Worm (Caenorhabditis elegans) whole organism, young adult: ENCODE results near the gene C16C10.4.

Experiments used
- B0035.1 ChIP-seq: sonication (generic microtip); optimal IDR thresholded peaks from 2 replicates; lab custom pipeline; 2016; ENCODE audit warnings: missing genetic modification characterization, mild to moderate bottlenecking, missing compliant biosample characterization, missing genotype, missing genetic modification reagents
- C17E4.6 ChIP-seq: fragments of 200-800 bp; sonication (Bioruptor generic); IDR thresholded peaks from 2 replicates; pipeline ENCODE4 v1.3.6; 2022; ENCODE audit warnings: missing genetic modification reagents, missing genetic modification characterization, missing compliant biosample characterization
- D2030.7 ChIP-seq: fragments of 200-800 bp; sonication (Bioruptor generic); IDR thresholded peaks from 2 replicates; pipeline ENCODE4 v1.3.6; 2022; ENCODE audit warnings: missing genetic modification reagents, missing genetic modification characterization, missing compliant biosample characterization
- F10E7.11 ChIP-seq: sonication (generic microtip); optimal IDR thresholded peaks from 2 replicates; lab custom pipeline; 2017; ENCODE audit warnings: mild to moderate bottlenecking, missing genetic modification characterization, moderate library complexity, missing compliant biosample characterization
- F33H1.4 ChIP-seq: fragments of 200-800 bp; sonication (Bioruptor generic); IDR thresholded peaks from 2 replicates; pipeline ENCODE4 v1.3.6; 2022; ENCODE audit warnings: missing genetic modification reagents, missing genetic modification characterization, missing compliant biosample characterization
- F39B2.1 ChIP-seq: fragments of 200-800 bp; sonication (Bioruptor generic); IDR thresholded peaks from 2 replicates; pipeline ENCODE4 v1.3.6; 2022; ENCODE audit warnings: missing genetic modification reagents, missing genetic modification characterization, missing compliant biosample characterization
- F55B11.4 ChIP-seq: sonication (generic microtip); optimal IDR thresholded peaks from 2 replicates; lab custom pipeline; 2016; ENCODE audit warnings: missing compliant biosample characterization, missing genetic modification characterization, borderline replicate concordance; ENCODE audit not compliant: insufficient read depth
- F57A8.1 ChIP-seq: fragments of 200-800 bp; sonication (Bioruptor generic); optimal IDR thresholded peaks from 2 replicates; lab custom pipeline; 2018; ENCODE audit warnings: mild to moderate bottlenecking, missing genetic modification characterization, moderate library complexity, missing compliant biosample characterization
- K12H6.12 ChIP-seq: fragments of 200-800 bp; sonication (Bioruptor generic); optimal IDR thresholded peaks from 2 replicates; lab custom pipeline; 2018; ENCODE audit warnings: mild to moderate bottlenecking, missing genetic modification characterization, missing compliant biosample characterization
- T26A5.8 ChIP-seq: sonication (generic microtip); optimal IDR thresholded peaks from 2 replicates; lab custom pipeline; 2016; ENCODE audit warnings: missing genetic modification characterization, missing compliant biosample characterization
- Y53G8AR.9 ChIP-seq: fragments of 200-800 bp; sonication (Bioruptor generic); conservative IDR thresholded peaks from 2 replicates; pipeline ENCODE4 v1.3.6; 2022; ENCODE audit warnings: missing genetic modification reagents, missing genetic modification characterization, missing compliant biosample characterization
- Y79H2A.3 ChIP-seq: fragments of 200-800 bp; sonication (Bioruptor generic); conservative IDR thresholded peaks from 2 replicates; pipeline ENCODE4 v1.3.6; 2022; ENCODE audit warnings: missing genetic modification reagents, missing genetic modification characterization, missing compliant biosample characterization
- ZK185.1 ChIP-seq: sonication (generic microtip); optimal IDR thresholded peaks from 2 replicates; lab custom pipeline; 2016; ENCODE audit warnings: mild to moderate bottlenecking, missing genetic modification characterization, missing compliant biosample characterization; ENCODE audit not compliant: poor library complexity, severe bottlenecking
- athp-1 ChIP-seq: sonication (generic microtip); optimal IDR thresholded peaks from 2 replicates; lab custom pipeline; 2017; ENCODE audit warnings: mild to moderate bottlenecking, missing genetic modification characterization, missing compliant biosample characterization
- attf-3 ChIP-seq: fragments of 200-800 bp; sonication (Bioruptor generic); conservative IDR thresholded peaks from 2 replicates; pipeline ENCODE4 v1.3.6; 2022; ENCODE audit warnings: missing genetic modification reagents, missing genetic modification characterization, missing compliant biosample characterization
- attf-5 ChIP-seq: fragments of 200-800 bp; sonication (Bioruptor generic); optimal IDR thresholded peaks from 2 replicates; lab custom pipeline; 2018; ENCODE audit warnings: mild to moderate bottlenecking, missing genetic modification characterization, missing compliant biosample characterization
- bed-2 ChIP-seq: fragments of 200-800 bp; sonication (Bioruptor generic); IDR thresholded peaks from 2 replicates; pipeline ENCODE4 v1.3.6; 2022; ENCODE audit warnings: missing genetic modification reagents, missing genetic modification characterization, missing compliant biosample characterization
- cebp-2 ChIP-seq: fragments of 200-800 bp; sonication (Bioruptor generic); IDR thresholded peaks from 2 replicates; pipeline ENCODE4 v1.3.6; 2022; ENCODE audit warnings: missing genetic modification characterization, missing compliant biosample characterization
- ceh-100 ChIP-seq: fragments of 200-800 bp; sonication (Bioruptor generic); IDR thresholded peaks from 2 replicates; pipeline ENCODE4 v1.3.6; 2022; ENCODE audit warnings: missing genetic modification reagents, missing genetic modification characterization, missing compliant biosample characterization
- ceh-27 ChIP-seq: fragments of 200-800 bp; sonication (Bioruptor generic); optimal IDR thresholded peaks from 2 replicates; lab custom pipeline; 2018; ENCODE audit warnings: mild to moderate bottlenecking, missing genetic modification characterization, moderate library complexity, missing compliant biosample characterization
- ceh-40 ChIP-seq: fragments of 200-800 bp; sonication (Bioruptor generic); IDR thresholded peaks from 2 replicates; pipeline ENCODE4 v1.3.6; 2022; ENCODE audit warnings: missing genetic modification characterization, missing compliant biosample characterization
- ceh-58 ChIP-seq: fragments of 200-800 bp; sonication (Bioruptor generic); IDR thresholded peaks from 2 replicates; pipeline ENCODE4 v1.3.6; 2022; ENCODE audit warnings: missing genetic modification characterization, missing compliant biosample characterization
- dpff-1 ChIP-seq: sonication (generic microtip); optimal IDR thresholded peaks from 2 replicates; lab custom pipeline; 2017; ENCODE audit warnings: mild to moderate bottlenecking, missing genetic modification characterization, missing compliant biosample characterization
- egl-18 ChIP-seq: fragments of 200-800 bp; sonication (Bioruptor generic); IDR thresholded peaks from 2 replicates; pipeline ENCODE4 v1.3.6; 2022; ENCODE audit warnings: missing genetic modification reagents, missing genetic modification characterization, missing compliant biosample characterization
- ekl-4 ChIP-seq: fragments of 200-800 bp; sonication (Bioruptor generic); IDR thresholded peaks from 2 replicates; pipeline ENCODE4 v1.3.6; 2022; ENCODE audit warnings: missing genetic modification reagents, missing genetic modification characterization, missing compliant biosample characterization
- ets-4 ChIP-seq: fragments of 200-800 bp; sonication (Bioruptor generic); optimal IDR thresholded peaks from 2 replicates; lab custom pipeline; 2018; ENCODE audit warnings: mild to moderate bottlenecking, missing genetic modification characterization, missing compliant biosample characterization
- let-607 ChIP-seq, 2 experiments: fragments of 200-800 bp in 1 of 2; sonication (Bioruptor generic) in 1 of 2; sonication (generic microtip) in 1 of 2; optimal IDR thresholded peaks; 2 replicates each; lab custom pipeline; 2016 to 2018; ENCODE audit warnings: mild to moderate bottlenecking in 2 of 2, missing compliant biosample characterization in 2 of 2, missing genetic modification characterization in 2 of 2, moderate library complexity in 2 of 2, missing genotype in 1 of 2
- lin-54 ChIP-seq: fragments of 200-800 bp; sonication (Bioruptor generic); optimal IDR thresholded peaks from 2 replicates; lab custom pipeline; 2018; ENCODE audit warnings: mild to moderate bottlenecking, missing genetic modification characterization, missing compliant biosample characterization
- lsy-27 ChIP-seq: sonication (generic microtip); optimal IDR thresholded peaks from 2 replicates; lab custom pipeline; 2017; ENCODE audit warnings: missing genetic modification characterization, mild to moderate bottlenecking, missing compliant biosample characterization, antibody characterized with exemption, missing genotype, borderline replicate concordance; ENCODE audit not compliant: insufficient read depth
- madf-8 ChIP-seq: fragments of 200-800 bp; sonication (Bioruptor generic); conservative IDR thresholded peaks from 2 replicates; pipeline ENCODE4 v1.3.6; 2022; ENCODE audit warnings: missing genetic modification reagents, missing genetic modification characterization, missing compliant biosample characterization
- mcd-1 ChIP-seq: fragments of 200-800 bp; sonication (Bioruptor generic); IDR thresholded peaks from 2 replicates; pipeline ENCODE4 v1.3.6; 2022; ENCODE audit warnings: missing genetic modification reagents, missing genetic modification characterization, missing compliant biosample characterization
- mel-28 ChIP-seq: sonication (generic microtip); optimal IDR thresholded peaks from 2 replicates; lab custom pipeline; 2016; ENCODE audit warnings: borderline replicate concordance, mild to moderate bottlenecking, missing genetic modification characterization, missing compliant biosample characterization
- mxl-1 ChIP-seq: sonication (generic microtip); optimal IDR thresholded peaks from 2 replicates; lab custom pipeline; 2016; ENCODE audit warnings: missing genetic modification characterization, missing compliant biosample characterization
- nfya-2 ChIP-seq: fragments of 200-800 bp; sonication (Bioruptor generic); IDR thresholded peaks from 2 replicates; pipeline ENCODE4 v1.3.6; 2022; ENCODE audit warnings: missing genetic modification reagents, missing genetic modification characterization, missing compliant biosample characterization
- nfyb-1 ChIP-seq: fragments of 200-800 bp; sonication (Bioruptor generic); IDR thresholded peaks from 2 replicates; pipeline ENCODE4 v1.3.6; 2022; ENCODE audit warnings: missing genetic modification reagents, missing genetic modification characterization, missing compliant biosample characterization
- nhr-27 ChIP-seq: fragments of 200-800 bp; sonication (Bioruptor generic); optimal IDR thresholded peaks from 2 replicates; lab custom pipeline; 2018; ENCODE audit warnings: mild to moderate bottlenecking, missing genetic modification characterization, moderate library complexity, missing compliant biosample characterization
- nhr-80 ChIP-seq: sonication (generic microtip); optimal IDR thresholded peaks from 2 replicates; lab custom pipeline; 2016; ENCODE audit warnings: missing genetic modification characterization, missing compliant biosample characterization
- nhr-90 ChIP-seq: sonication (generic microtip); optimal IDR thresholded peaks from 2 replicates; lab custom pipeline; 2016; ENCODE audit warnings: missing genotype, mild to moderate bottlenecking, missing genetic modification characterization, missing compliant biosample characterization
- pbrm-1 ChIP-seq: fragments of 200-800 bp; sonication (Bioruptor generic); IDR thresholded peaks from 2 replicates; pipeline ENCODE4 v1.3.6; 2022; ENCODE audit warnings: missing genetic modification reagents, missing genetic modification characterization, missing compliant biosample characterization
- rcor-1 ChIP-seq: fragments of 200-800 bp; sonication (Bioruptor generic); IDR thresholded peaks from 2 replicates; pipeline ENCODE4 v1.3.6; 2022; ENCODE audit warnings: missing genetic modification reagents, missing genetic modification characterization, missing compliant biosample characterization
- snpc-1.1 ChIP-seq: sonication (generic microtip); optimal IDR thresholded peaks from 2 replicates; lab custom pipeline; 2017; ENCODE audit warnings: missing genetic modification characterization, mild to moderate bottlenecking, missing compliant biosample characterization, antibody characterized with exemption, moderate library complexity, missing genotype, missing genetic modification reagents; ENCODE audit not compliant: insufficient read depth
- snpc-1.3 ChIP-seq: sonication (generic microtip); optimal IDR thresholded peaks from 2 replicates; lab custom pipeline; 2017; ENCODE audit warnings: missing genetic modification characterization, mild to moderate bottlenecking, missing compliant biosample characterization, antibody characterized with exemption, moderate library complexity, missing genotype, missing genetic modification reagents; ENCODE audit not compliant: insufficient read depth
- sptf-2 ChIP-seq: fragments of 200-800 bp; sonication (Bioruptor generic); optimal IDR thresholded peaks from 2 replicates; lab custom pipeline; 2018; ENCODE audit warnings: mild to moderate bottlenecking, missing genetic modification characterization, missing compliant biosample characterization
- tlf-1 ChIP-seq: fragments of 200-800 bp; sonication (Bioruptor generic); optimal IDR thresholded peaks from 2 replicates; lab custom pipeline; 2018; ENCODE audit warnings: mild to moderate bottlenecking, missing genetic modification characterization, missing compliant biosample characterization
- unc-62 ChIP-seq: fragments of 150-350 bp; optimal IDR thresholded peaks from 2 replicates; lab custom pipeline; 2014; ENCODE audit warnings: missing biosample characterization, missing genetic modification reagents, missing genetic modification characterization
- zfh-2 ChIP-seq: fragments of 200-800 bp; sonication (Bioruptor generic); conservative IDR thresholded peaks from 2 replicates; pipeline ENCODE4 v1.3.6; 2022; ENCODE audit warnings: missing genetic modification reagents, missing genetic modification characterization, missing compliant biosample characterization
- ztf-18 ChIP-seq: sonication (generic microtip); optimal IDR thresholded peaks from 2 replicates; lab custom pipeline; 2016; ENCODE audit warnings: missing genotype, mild to moderate bottlenecking, missing genetic modification characterization, missing compliant biosample characterization
- ztf-6 ChIP-seq: fragments of 200-800 bp; sonication (Bioruptor generic); IDR thresholded peaks from 2 replicates; pipeline ENCODE4 v1.3.6; 2022; ENCODE audit warnings: missing genetic modification reagents, missing genetic modification characterization, missing compliant biosample characterization

C16C10.4 gene

ce11 chrIII:4176109-4176596 is 5.0 kb downstream of the C16C10.4 start, which contains the start of the genes hrde-1 and C16C10.13 (continued):
- TF ChIP-seq cebp-2 (no peak), mel-28 (no peak), mxl-1 (tag; lab: Kevin White, UChicago) (no peak), nhr-90 (tag; lab: Kevin White, UChicago) (no peak), F39B2.1 (GFP tag; lab: Robert Waterston, UW) (no peak), snpc-1.3 (tag; lab: Kevin White, UChicago) (peak; percentile 82), unc-62 (GFP tag; lab: Kevin White, UChicago) (no peak), ceh-58 (GFP tag; lab: Robert Waterston, UW) (no peak), egl-18 (GFP tag; lab: Robert Waterston, UW) (no peak), ZK185.1 (no peak), tlf-1 (peak; percentile 79), bed-2 (GFP tag; lab: Robert Waterston, UW) (no peak), mcd-1 (GFP tag; lab: Robert Waterston, UW) (peak; percentile 89), ekl-4 (GFP tag; lab: Robert Waterston, UW) (peak; percentile 65; the same call in 1 of the 2 replicates), nfyb-1 (GFP tag; lab: Robert Waterston, UW) (no peak), attf-5 (GFP tag; lab: Kevin White, UChicago) (no peak), F55B11.4 (tag; lab: Kevin White, UChicago) (no peak), T26A5.8 (tag; lab: Kevin White, UChicago) (no peak), B0035.1 (tag; lab: Kevin White, UChicago) (no peak), K12H6.12 (no peak), athp-1 (tag; lab: Kevin White, UChicago) (peak; percentile 70), snpc-1.1 (tag; lab: Kevin White, UChicago) (peak; percentile 43), rcor-1 (GFP tag; lab: Robert Waterston, UW) (peak; percentile 80), ceh-40 (GFP tag; lab: Robert Waterston, UW) (no peak), F33H1.4 (peak; percentile 78), ceh-27 (GFP tag; lab: Kevin White, UChicago) (no peak), F57A8.1 (GFP tag; lab: Kevin White, UChicago) (no peak), nhr-80 (tag; lab: Kevin White, UChicago) (no peak), Y53G8AR.9 (GFP tag; lab: Robert Waterston, UW) (peak; percentile 44; the same call in 1 of the 2 replicates), lsy-27 (tag; lab: Kevin White, UChicago) (peak; percentile 21), let-607 (tag; optimal IDR thresholded peaks at IDR 0.05; lab: Kevin White, UChicago) (no peak), ets-4 (no peak), ceh-100 (GFP tag; lab: Robert Waterston, UW) (no peak), C17E4.6 (GFP tag; lab: Robert Waterston, UW) (peak; percentile 66; the same call in 1 of the 2 replicates), lin-54 (peak; percentile 88), madf-8 (GFP tag; lab: Robert Waterston, UW) (peak; percentile 98), Y79H2A.3 (GFP tag; lab: Robert Waterston, UW) (no peak), sptf-2 (no peak), pbrm-1 (GFP tag; lab: Robert Waterston, UW) (peak; percentile 70), D2030.7 (GFP tag; lab: Robert Waterston, UW) (peak; percentile 91), attf-3 (no peak), ztf-18 (tag; lab: Kevin White, UChicago) (peak; percentile 7), nhr-27 (tag; lab: Kevin White, UChicago) (no peak), dpff-1 (no peak), zfh-2 (GFP tag; lab: Robert Waterston, UW) (no peak), F10E7.11 (tag; lab: Kevin White, UChicago) (no peak), nfya-2 (GFP tag; lab: Robert Waterston, UW) (no peak), ztf-6 (no peak)
